Worm (Caenorhabditis elegans): ENCODE results near the gene ace-4.

DNA sequence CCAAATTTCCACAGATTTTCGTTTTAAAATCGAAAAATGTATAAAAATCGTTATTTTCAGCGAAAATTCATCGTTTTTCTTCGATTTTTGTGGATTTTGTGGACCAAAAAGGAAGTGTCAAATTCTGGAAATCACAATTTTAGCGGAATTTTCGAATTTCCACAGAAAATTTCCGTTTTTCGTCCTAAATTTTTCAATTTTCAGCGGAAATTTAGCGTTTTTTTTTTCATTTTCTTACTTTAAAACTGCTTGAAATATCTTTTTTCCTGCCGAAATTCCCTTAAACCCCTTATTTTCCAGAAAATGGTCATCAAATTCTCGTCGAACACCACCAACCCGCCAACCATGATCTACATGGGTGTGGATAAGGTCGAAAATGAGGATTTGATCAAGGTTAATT lies 54.2 kb downstream of the ace-4 start, which contains the start of gene Y54G11A.2:
- TF ChIP-seq sdz-12 (GFP tag; optimal IDR thresholded peaks at IDR 0.05) (no peak), nhr-76 (tag; optimal IDR thresholded peaks at IDR 0.05) (no peak)
